Fruit fly (Drosophila melanogaster) whole organism, embryonic: ENCODE measurements around the gene CG7739.

Experiments
- B-H1 ChIP-seq: fragments of 200-800 bp; sonication (Bioruptor generic); IDR thresholded peaks from 3 replicates; pipeline ENCODE4 v1.3.6; 2022; ENCODE audit warnings: missing biosample characterization, missing genetic modification characterization
- CG10267 ChIP-seq: fragments of 200-800 bp; sonication (Bioruptor generic); optimal IDR thresholded peaks from 2 replicates; lab custom pipeline; 2018; ENCODE audit warnings: missing biosample characterization, mild to moderate bottlenecking, missing genetic modification characterization, moderate library complexity
- CG11696 ChIP-seq: fragments of 200-800 bp; sonication (Bioruptor generic); IDR thresholded peaks from 2 replicates; pipeline ENCODE4 v1.3.6; 2022; ENCODE audit warnings: missing biosample characterization, missing genetic modification characterization
- CG12769 ChIP-seq: fragments of 200-800 bp; sonication (Bioruptor generic); optimal IDR thresholded peaks from 2 replicates; lab custom pipeline; 2019; ENCODE audit warnings: missing biosample characterization, mild to moderate bottlenecking, missing genetic modification characterization, moderate library complexity
- CG16813 ChIP-seq: fragments of 200-800 bp; sonication (Bioruptor generic); IDR thresholded peaks from 3 replicates; pipeline ENCODE4 v1.3.6; 2022; ENCODE audit warnings: missing biosample characterization, missing genetic modification characterization; ENCODE audit not compliant: partially characterized antibody
- CG17361 ChIP-seq: fragments of 200-800 bp; sonication (Bioruptor generic); IDR thresholded peaks from 3 replicates; pipeline ENCODE4 v1.3.6; 2022; ENCODE audit warnings: missing biosample characterization, missing genetic modification characterization
- CG17612 ChIP-seq: fragments of 200-800 bp; sonication (Bioruptor generic); IDR thresholded peaks from 2 replicates; pipeline ENCODE4 v1.3.6; 2022; ENCODE audit warnings: missing biosample characterization, missing genetic modification characterization
- CG2889 ChIP-seq: fragments of 200-800 bp; sonication (Bioruptor generic); IDR thresholded peaks from 3 replicates; pipeline ENCODE4 v1.3.6; 2022; ENCODE audit warnings: missing biosample characterization, missing genetic modification characterization
- CG30403 ChIP-seq: fragments of 200-800 bp; sonication (Bioruptor generic); optimal IDR thresholded peaks from 3 replicates; lab custom pipeline; 2016; ENCODE audit warnings: missing biosample characterization, missing genetic modification characterization
- CG30431 ChIP-seq: fragments of 200-800 bp; sonication (Bioruptor generic); optimal IDR thresholded peaks from 2 replicates; lab custom pipeline; 2017; ENCODE audit warnings: missing biosample characterization, missing genetic modification characterization
- CG3726 ChIP-seq: fragments of 200-800 bp; sonication (Bioruptor generic); IDR thresholded peaks from 3 replicates; pipeline ENCODE4, ENCODE4 v1.3.6; 2022; ENCODE audit warnings: missing biosample characterization, missing genetic modification characterization
- CG6175 ChIP-seq: fragments of 200-800 bp; sonication (Bioruptor generic); IDR thresholded peaks from 3 replicates; pipeline ENCODE4 v1.3.6; 2022; ENCODE audit warnings: missing biosample characterization, missing genetic modification characterization
- CG8281 ChIP-seq: fragments of 200-800 bp; sonication (Bioruptor generic); optimal IDR thresholded peaks from 2 replicates; lab custom pipeline; 2018; ENCODE audit warnings: missing biosample characterization, mild to moderate bottlenecking, missing genetic modification characterization, moderate library complexity
- CG8290 ChIP-seq, 3 experiments: fragments of 200-800 bp; sonication (Bioruptor generic); optimal IDR thresholded peaks; 2 replicates each; lab custom pipeline; 2016 to 2019; ENCODE audit warnings: missing biosample characterization in 3 of 3, missing genetic modification characterization in 3 of 3, mild to moderate bottlenecking in 2 of 3, moderate library complexity in 1 of 3
- Dbx ChIP-seq: fragments of 200-800 bp; sonication (Bioruptor generic); IDR thresholded peaks from 3 replicates; pipeline ENCODE4 v1.3.6; 2022; ENCODE audit warnings: missing biosample characterization, missing genetic modification characterization
- Ets97D ChIP-seq: fragments of 200-800 bp; sonication (Bioruptor generic); optimal IDR thresholded peaks from 3 replicates; lab custom pipeline; 2016; ENCODE audit warnings: missing biosample characterization, missing genetic modification characterization
- Gsc ChIP-seq: fragments of 200-800 bp; sonication (Bioruptor generic); IDR thresholded peaks from 2 replicates; pipeline ENCODE4 v1.3.6; 2022; ENCODE audit warnings: missing biosample characterization, missing genetic modification characterization
- HmgZ ChIP-seq: fragments of 200-800 bp; sonication (Bioruptor generic); optimal IDR thresholded peaks from 2 replicates; lab custom pipeline; 2018; ENCODE audit warnings: missing biosample characterization, mild to moderate bottlenecking, missing genetic modification characterization
- Jarid2 ChIP-seq: fragments of 200-800 bp; sonication (Bioruptor generic); optimal IDR thresholded peaks from 3 replicates; lab custom pipeline; 2017; ENCODE audit warnings: mild to moderate bottlenecking, missing biosample characterization, missing genetic modification reagents, missing genetic modification characterization
- Kr ChIP-seq: fragments of 200-800 bp; sonication (Bioruptor generic); optimal IDR thresholded peaks from 2 replicates; lab custom pipeline; 2017; ENCODE audit warnings: missing biosample characterization, mild to moderate bottlenecking, missing genetic modification characterization
- Lpt ChIP-seq: fragments of >200 bp; optimal IDR thresholded peaks from 2 replicates; lab custom pipeline; 2018; ENCODE audit warnings: missing biosample characterization, missing genetic modification characterization
- Mrtf ChIP-seq: fragments of 200-800 bp; sonication (Bioruptor generic); IDR thresholded peaks from 3 replicates; pipeline ENCODE4 v1.3.6; 2022; ENCODE audit warnings: missing biosample characterization, missing genetic modification characterization
- Neu2 ChIP-seq: fragments of 200-800 bp; sonication (Bioruptor generic); optimal IDR thresholded peaks from 3 replicates; lab custom pipeline; 2016; ENCODE audit warnings: missing biosample characterization, missing genetic modification characterization, borderline replicate concordance
- Nf-YB ChIP-seq: fragments of 200-800 bp; sonication (Bioruptor generic); optimal IDR thresholded peaks from 3 replicates; lab custom pipeline; 2019; ENCODE audit warnings: missing biosample characterization, mild to moderate bottlenecking, missing genetic modification characterization, moderate library complexity
- Pdp1 ChIP-seq, 2 experiments: fragments of 200-800 bp; sonication (Bioruptor generic); optimal IDR thresholded peaks; 3 replicates each; lab custom pipeline; 2016; ENCODE audit warnings: missing biosample characterization in 2 of 2, missing genetic modification characterization in 2 of 2, mild to moderate bottlenecking in 1 of 2, moderate library complexity in 1 of 2
- Poxn ChIP-seq: fragments of 200-800 bp; sonication (Bioruptor generic); IDR thresholded peaks from 2 replicates; pipeline ENCODE4 v1.3.6; 2022; ENCODE audit warnings: missing biosample characterization, missing genetic modification characterization
- Sin3A ChIP-seq: fragments of >200 bp; optimal IDR thresholded peaks from 2 replicates; lab custom pipeline; 2018
- Sox100B ChIP-seq: fragments of 200-800 bp; sonication (Bioruptor generic); optimal IDR thresholded peaks from 3 replicates; lab custom pipeline; 2018; ENCODE audit warnings: missing biosample characterization, mild to moderate bottlenecking, missing genetic modification characterization
- cad ChIP-seq: fragments of >200 bp; optimal IDR thresholded peaks from 2 replicates; lab custom pipeline; 2017; ENCODE audit warnings: missing biosample characterization, missing genetic modification characterization
- corto ChIP-seq: fragments of 200-800 bp; sonication (Bioruptor generic); optimal IDR thresholded peaks from 2 replicates; lab custom pipeline; 2016; ENCODE audit warnings: missing biosample characterization, mild to moderate bottlenecking, missing genetic modification characterization, moderate library complexity
- cwo ChIP-seq: fragments of 200-800 bp; sonication (Bioruptor generic); optimal IDR thresholded peaks from 3 replicates; lab custom pipeline; 2017; ENCODE audit warnings: missing biosample characterization, missing genetic modification characterization, mild to moderate bottlenecking, moderate library complexity, missing genetic modification reagents
- disco-r ChIP-seq: fragments of 200-800 bp; sonication (Bioruptor generic); optimal IDR thresholded peaks from 2 replicates; lab custom pipeline; 2016; ENCODE audit warnings: missing biosample characterization, missing genetic modification characterization
- dm ChIP-seq: fragments of 200-800 bp; sonication (Bioruptor generic); optimal IDR thresholded peaks from 3 replicates; lab custom pipeline; 2016; ENCODE audit warnings: missing biosample characterization, missing genetic modification characterization
- eve ChIP-seq, 2 experiments: fragments of >200 bp; optimal IDR thresholded peaks; 2 replicates each; lab custom pipeline; 2017; ENCODE audit warnings: missing biosample characterization in 2 of 2, missing genetic modification characterization in 2 of 2
- fd64A ChIP-seq: fragments of 200-800 bp; sonication (Bioruptor generic); optimal IDR thresholded peaks from 3 replicates; lab custom pipeline; 2018; ENCODE audit warnings: missing biosample characterization, mild to moderate bottlenecking, missing genetic modification characterization
- grau ChIP-seq: fragments of 200-800 bp; optimal IDR thresholded peaks from 3 replicates; lab custom pipeline; 2019; ENCODE audit warnings: missing biosample characterization, mild to moderate bottlenecking, missing genetic modification characterization, moderate library complexity
- grn ChIP-seq: fragments of 200-800 bp; sonication (Bioruptor generic); optimal IDR thresholded peaks from 3 replicates; lab custom pipeline; 2017; ENCODE audit warnings: missing biosample characterization, missing genetic modification characterization
- gt ChIP-seq: fragments of 200-800 bp; sonication (Bioruptor generic); IDR thresholded peaks from 2 replicates; pipeline ENCODE4 v1.3.6; 2022; ENCODE audit warnings: missing biosample characterization, missing genetic modification characterization
- ham ChIP-seq: fragments of 200-800 bp; sonication (Bioruptor generic); IDR thresholded peaks from 2 replicates; pipeline ENCODE4 v1.3.6; 2022; ENCODE audit warnings: missing biosample characterization, missing genetic modification characterization
- hth ChIP-seq: fragments of >200 bp; optimal IDR thresholded peaks from 2 replicates; lab custom pipeline; 2017; ENCODE audit warnings: inconsistent platforms
- knrl ChIP-seq: fragments of 200-800 bp; sonication (Bioruptor generic); IDR thresholded peaks from 3 replicates; pipeline ENCODE4 v1.3.6; 2022; ENCODE audit warnings: missing biosample characterization, missing genetic modification characterization; ENCODE audit not compliant: partially characterized antibody
- lmd ChIP-seq: fragments of 200-800 bp; sonication (Bioruptor generic); IDR thresholded peaks from 2 replicates; pipeline ENCODE4 v1.3.6; 2022; ENCODE audit warnings: missing biosample characterization, missing genetic modification characterization
- lov ChIP-seq, 2 experiments: fragments of 200-800 bp in 1 of 2; fragments of >200 bp in 1 of 2; sonication (Bioruptor generic) in 1 of 2; IDR thresholded peaks in 1 of 2; optimal IDR thresholded peaks in 1 of 2; 2 replicates in 1 of 2; 3 replicates in 1 of 2; pipeline versions ENCODE4 v1.3.6 to Lab custom; 2017 to 2022; ENCODE audit warnings: missing biosample characterization in 1 of 2, missing genetic modification characterization in 1 of 2
- otp ChIP-seq: fragments of 200-800 bp; sonication (Bioruptor generic); IDR thresholded peaks from 3 replicates; pipeline ENCODE4, ENCODE4 v1.3.6; 2022; ENCODE audit warnings: missing biosample characterization, missing genetic modification characterization
- phol ChIP-seq: fragments of 200-800 bp; sonication (Bioruptor generic); optimal IDR thresholded peaks from 3 replicates; lab custom pipeline; 2018; ENCODE audit warnings: missing biosample characterization, mild to moderate bottlenecking, missing genetic modification characterization, moderate library complexity
- pum ChIP-seq: fragments of 200-800 bp; sonication (Bioruptor generic); optimal IDR thresholded peaks from 2 replicates; lab custom pipeline; 2016; ENCODE audit warnings: missing biosample characterization, missing genetic modification characterization
- pzg ChIP-seq: fragments of 200-800 bp; sonication (Bioruptor generic); optimal IDR thresholded peaks from 3 replicates; lab custom pipeline; 2018; ENCODE audit warnings: missing biosample characterization, mild to moderate bottlenecking, missing genetic modification characterization, moderate library complexity
- slbo ChIP-seq: fragments of 200-800 bp; sonication (Bioruptor generic); IDR thresholded peaks from 2 replicates; pipeline ENCODE4 v1.3.6; 2022; ENCODE audit warnings: missing biosample characterization, missing genetic modification characterization
- slp2 ChIP-seq: fragments of 200-800 bp; sonication (Bioruptor generic); optimal IDR thresholded peaks from 2 replicates; lab custom pipeline; 2016; ENCODE audit warnings: missing biosample characterization, missing genetic modification characterization
- sug ChIP-seq: fragments of 200-800 bp; optimal IDR thresholded peaks from 2 replicates; lab custom pipeline; 2019; ENCODE audit warnings: missing biosample characterization, mild to moderate bottlenecking, missing genetic modification characterization, moderate library complexity
- tin ChIP-seq: fragments of 200-800 bp; sonication (Bioruptor generic); optimal IDR thresholded peaks from 3 replicates; lab custom pipeline; 2016; ENCODE audit warnings: missing biosample characterization, missing genetic modification characterization
- tx ChIP-seq: fragments of 200-800 bp; sonication (Bioruptor generic); optimal IDR thresholded peaks from 2 replicates; lab custom pipeline; 2016; ENCODE audit warnings: missing biosample characterization, missing genetic modification characterization

Gene CG7739

dm6 chr3L:15530638-15531225 lies 32.1 kb downstream of the CG7739 start (continued):
- TF ChIP-seq phol (tag; lab: Kevin White, UChicago): no peak
- no peak for TF ChIP-seq Ets97D
- TF ChIP-seq sug (tag; lab: Kevin White, UChicago): no peak
- no peak for TF ChIP-seq Poxn (GFP tag; lab: Robert Waterston, UW)
- no peak for TF ChIP-seq otp
- TF ChIP-seq fd64A (GFP tag; lab: Kevin White, UChicago): peak; percentile 11
- TF ChIP-seq CG2889: no peak
- no peak for TF ChIP-seq B-H1 (GFP tag; lab: Robert Waterston, UW)
- peak; percentile 29 for TF ChIP-seq Sox100B (GFP tag; lab: Kevin White, UChicago)
- no peak for TF ChIP-seq tin (GFP tag; lab: Kevin White, UChicago)
- TF ChIP-seq CG17361 (GFP tag; lab: Robert Waterston, UW): no peak
- no peak for TF ChIP-seq slp2 (GFP tag; lab: Kevin White, UChicago)
- no peak for TF ChIP-seq CG16813 (GFP tag; lab: Robert Waterston, UW)
- TF ChIP-seq cwo: no peak
- no peak for TF ChIP-seq slbo (GFP tag; lab: Robert Waterston, UW)
- no peak for TF ChIP-seq Neu2 (GFP tag; lab: Kevin White, UChicago)
- TF ChIP-seq cad: no peak
- TF ChIP-seq Kr: no peak
- TF ChIP-seq Sin3A: no peak
- no peak for TF ChIP-seq Lpt (GFP tag; lab: Kevin White, UChicago)
- no peak for TF ChIP-seq grau (tag; lab: Kevin White, UChicago)
- no peak for TF ChIP-seq corto (GFP tag; lab: Kevin White, UChicago)
- TF ChIP-seq Nf-YB: no peak
- TF ChIP-seq CG6175: no peak
- no peak for TF ChIP-seq grn (GFP tag; lab: Kevin White, UChicago)
- TF ChIP-seq lov (optimal IDR thresholded peaks at IDR 0.05; lab: Kevin White, UChicago): no peak
- no peak for TF ChIP-seq lov (GFP tag; IDR thresholded peaks at IDR 0.05; lab: Robert Waterston, UW)
- TF ChIP-seq gt (GFP tag; lab: Robert Waterston, UW): no peak
- no peak for TF ChIP-seq lmd (GFP tag; lab: Robert Waterston, UW)
- no peak for TF ChIP-seq disco-r
- no peak for TF ChIP-seq Dbx (GFP tag; lab: Robert Waterston, UW)
- no peak for TF ChIP-seq Jarid2 (GFP tag; lab: Kevin White, UChicago)
- TF ChIP-seq tx (GFP tag; lab: Kevin White, UChicago): no peak
- TF ChIP-seq ham (GFP tag; lab: Robert Waterston, UW): no peak
- no peak for TF ChIP-seq pum (GFP tag; lab: Kevin White, UChicago)
- TF ChIP-seq dm (GFP tag; lab: Kevin White, UChicago): no peak
- no peak for TF ChIP-seq CG11696 (GFP tag; lab: Robert Waterston, UW)
- no peak for TF ChIP-seq CG30403 (GFP tag; lab: Kevin White, UChicago)
- TF ChIP-seq CG10267 (tag; lab: Kevin White, UChicago): no peak
- no peak for TF ChIP-seq CG17612
- no peak for TF ChIP-seq knrl (GFP tag; lab: Robert Waterston, UW)
- peak; percentile 54 for TF ChIP-seq CG8281
- TF ChIP-seq eve (GFP tag; optimal IDR thresholded peaks at IDR 0.05; lab: Kevin White, UChicago): no peak
- TF ChIP-seq Pdp1 (GFP tag; optimal IDR thresholded peaks at IDR 0.05; lab: Kevin White, UChicago): no peak
- TF ChIP-seq hth (lab: Kevin White, UChicago): no peak
- TF ChIP-seq CG12769 (tag; lab: Kevin White, UChicago): peak; percentile 66
- TF ChIP-seq Gsc (GFP tag; lab: Robert Waterston, UW): no peak
- no peak for TF ChIP-seq CG30431
- no peak for TF ChIP-seq HmgZ (tag; lab: Kevin White, UChicago)
- TF ChIP-seq CG3726: no peak
- TF ChIP-seq Mrtf: no peak
- no peak for TF ChIP-seq pzg (GFP tag; lab: Kevin White, UChicago)
- no peak for TF ChIP-seq CG8290 (GFP tag; optimal IDR thresholded peaks at IDR 0.05; lab: Kevin White, UChicago)
- peak; percentile 34 to 49 for TF ChIP-seq CG8290 (tag; optimal IDR thresholded peaks at IDR 0.05; lab: Kevin White, UChicago)
